Worm (Caenorhabditis elegans): ENCODE measurements around the gene F46B6.12.

- TF ChIP-seq fkh-10 (GFP tag; optimal IDR thresholded peaks at IDR 0.05), result no peak
- no peak for TF ChIP-seq unc-39 (tag; optimal IDR thresholded peaks at IDR 0.05)
These were observed 36.2 kb downstream of the F46B6.12 start, which contains the start of gene marc-1 for ce11 chrV:9739402-9739801.

Data from whole organism, L3 larva.